Comparison of ENCODE assay signal across 1 fruit fly cellular context in the genomic region with DNA sequence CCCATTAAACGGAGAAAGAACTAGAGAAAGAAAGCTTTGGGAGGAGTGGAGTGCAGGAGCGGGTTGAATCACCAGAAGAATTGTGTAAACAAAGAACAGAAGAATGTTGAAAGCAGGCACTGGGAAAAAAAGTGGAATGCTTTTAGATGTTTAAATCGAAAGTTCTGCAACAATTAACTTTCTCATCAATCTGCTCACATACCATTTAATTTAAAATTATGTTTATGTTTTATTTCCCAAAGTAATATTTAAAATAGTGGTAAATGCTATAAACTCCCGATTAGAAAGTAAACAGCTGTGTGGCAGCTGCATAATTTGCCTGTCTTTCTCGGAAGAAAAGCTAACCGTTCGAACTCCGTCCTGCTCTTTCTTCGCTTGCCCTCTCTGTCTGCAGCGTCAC.
TF ChIP-seq lines count a peak whose summit lies in the region.

No protein-coding gene starts in this region.

TF ChIP-seq in whole organism, embryonic, 481 proteins besides CTCF, POLR2A, EP300 and RAD21 (continued from another document and continues in another):
- TF ChIP-seq CG34224 (GFP tag; IDR thresholded peaks at IDR 0.05; lab: Robert Waterston, UW; ENCODE audit: partially characterized antibody), result no peak
- TF ChIP-seq tna (GFP tag; IDR thresholded peaks at IDR 0.05; lab: Robert Waterston, UW; ENCODE audit: partially characterized antibody), result no peak
- no peak for TF ChIP-seq CG32772 (GFP tag; IDR thresholded peaks at IDR 0.05; lab: Robert Waterston, UW)
- TF ChIP-seq CrebB (tag; optimal IDR thresholded peaks at IDR 0.05; lab: Kevin White, UChicago), result no peak
- TF ChIP-seq Drgx (GFP tag; IDR thresholded peaks at IDR 0.05; lab: Robert Waterston, UW), result peak; percentile 41; the same call in 1 of the 2 replicates
- TF ChIP-seq grn (GFP tag; optimal IDR thresholded peaks at IDR 0.05; lab: Kevin White, UChicago), result no peak
- peak; percentile 38 for TF ChIP-seq Asciz (GFP tag; optimal IDR thresholded peaks at IDR 0.05; lab: Kevin White, UChicago)
- TF ChIP-seq Atf3 (GFP tag; optimal IDR thresholded peaks at IDR 0.05; lab: Kevin White, UChicago), result no peak
- no peak for TF ChIP-seq ash1 (GFP tag; optimal IDR thresholded peaks at IDR 0.05; lab: Kevin White, UChicago)
- TF ChIP-seq gro (GFP tag; optimal IDR thresholded peaks at IDR 0.05; lab: Kevin White, UChicago), result no peak
- TF ChIP-seq rib (GFP tag; IDR thresholded peaks at IDR 0.05; lab: Robert Waterston, UW), result no peak
- no peak for TF ChIP-seq corto (GFP tag; optimal IDR thresholded peaks at IDR 0.05; lab: Kevin White, UChicago)
- TF ChIP-seq CG8281 (tag; optimal IDR thresholded peaks at IDR 0.05; lab: Kevin White, UChicago), result no peak
- TF ChIP-seq CG14014 (GFP tag; IDR thresholded peaks at IDR 0.05; lab: Robert Waterston, UW), result no peak
- peak; percentile 56 for TF ChIP-seq CG1603 (tag; optimal IDR thresholded peaks at IDR 0.05; lab: Kevin White, UChicago)
- TF ChIP-seq ems (GFP tag; optimal IDR thresholded peaks at IDR 0.05; lab: Kevin White, UChicago), result no peak
- TF ChIP-seq ewg (GFP tag; optimal IDR thresholded peaks at IDR 0.05; lab: Kevin White, UChicago), result no peak
- no peak for TF ChIP-seq CG12744 (GFP tag; optimal IDR thresholded peaks at IDR 0.05; lab: Kevin White, UChicago)
- TF ChIP-seq CG4707 (GFP tag; optimal IDR thresholded peaks at IDR 0.05; lab: Kevin White, UChicago), result no peak
- TF ChIP-seq aop (GFP tag; IDR thresholded peaks at IDR 0.05; lab: Robert Waterston, UW), result no peak
- TF ChIP-seq CG7839 (tag; optimal IDR thresholded peaks at IDR 0.05; lab: Kevin White, UChicago), result peak; percentile 28
- peak; percentile 19 for TF ChIP-seq CG10267 (tag; optimal IDR thresholded peaks at IDR 0.05; lab: Kevin White, UChicago)
- no peak for TF ChIP-seq CG33557 (GFP tag; optimal IDR thresholded peaks at IDR 0.05; lab: Kevin White, UChicago)
- TF ChIP-seq CG8089 (GFP tag; optimal IDR thresholded peaks at IDR 0.05; lab: Kevin White, UChicago), result no peak
- TF ChIP-seq CG14050 (GFP tag; IDR thresholded peaks at IDR 0.05; lab: Robert Waterston, UW), result no peak
- TF ChIP-seq CG11695 (GFP tag; IDR thresholded peaks at IDR 0.05; lab: Robert Waterston, UW), result no peak
- no peak for TF ChIP-seq Oaz (GFP tag; IDR thresholded peaks at IDR 0.05; lab: Robert Waterston, UW)
- TF ChIP-seq CG11696 (GFP tag; IDR thresholded peaks at IDR 0.05; lab: Robert Waterston, UW), result no peak
- no peak for TF ChIP-seq ssp (GFP tag; IDR thresholded peaks at IDR 0.05; lab: Robert Waterston, UW)
- TF ChIP-seq amos (GFP tag; IDR thresholded peaks at IDR 0.05; lab: Robert Waterston, UW; ENCODE audit: partially characterized antibody), result no peak
- peak; percentile 26 for TF ChIP-seq CG1647 (GFP tag; optimal IDR thresholded peaks at IDR 0.05; lab: Kevin White, UChicago)
- TF ChIP-seq CG4820 (GFP tag; optimal IDR thresholded peaks at IDR 0.05; lab: Kevin White, UChicago), result no peak
- TF ChIP-seq chinmo (GFP tag; IDR thresholded peaks at IDR 0.05; lab: Robert Waterston, UW; ENCODE audit: partially characterized antibody), result no peak
- TF ChIP-seq CG4424 (GFP tag; optimal IDR thresholded peaks at IDR 0.05; lab: Kevin White, UChicago), result peak; percentile 18
- peak; percentile 42; the same call in 2 of the 3 replicates for TF ChIP-seq row (GFP tag; IDR thresholded peaks at IDR 0.05; lab: Robert Waterston, UW)
- TF ChIP-seq ttk (GFP tag; IDR thresholded peaks at IDR 0.05; lab: Robert Waterston, UW), result no peak
- no peak for TF ChIP-seq p53 (GFP tag; optimal IDR thresholded peaks at IDR 0.05; lab: Kevin White, UChicago)
- TF ChIP-seq cas (GFP tag; IDR thresholded peaks at IDR 0.05; lab: Robert Waterston, UW), result no peak
- TF ChIP-seq org-1 (GFP tag; optimal IDR thresholded peaks at IDR 0.05; lab: Kevin White, UChicago), result peak; percentile 12
- no peak for TF ChIP-seq psq (GFP tag; optimal IDR thresholded peaks at IDR 0.05; lab: Kevin White, UChicago)
- TF ChIP-seq ATbp (GFP tag; optimal IDR thresholded peaks at IDR 0.05; lab: Kevin White, UChicago), result peak; percentile 44
- TF ChIP-seq gem (tag; optimal IDR thresholded peaks at IDR 0.05; lab: Kevin White, UChicago), result peak; percentile 54
- peak; percentile 45 for TF ChIP-seq CG17359 (tag; optimal IDR thresholded peaks at IDR 0.05; lab: Kevin White, UChicago)
- no peak for TF ChIP-seq CG6654 (GFP tag; optimal IDR thresholded peaks at IDR 0.05; lab: Kevin White, UChicago)
- TF ChIP-seq CG16813 (GFP tag; IDR thresholded peaks at IDR 0.05; lab: Robert Waterston, UW; ENCODE audit: partially characterized antibody), result no peak
- peak; percentile 43 for TF ChIP-seq gsb-n (tag; optimal IDR thresholded peaks at IDR 0.05; lab: Kevin White, UChicago)
- no peak for TF ChIP-seq CG13123 (GFP tag; optimal IDR thresholded peaks at IDR 0.05; lab: Kevin White, UChicago)
- TF ChIP-seq Hey (tag; optimal IDR thresholded peaks at IDR 0.05; lab: Kevin White, UChicago), result no peak
- peak; percentile 14 for TF ChIP-seq PHDP (tag; optimal IDR thresholded peaks at IDR 0.05; lab: Kevin White, UChicago)
- no peak for TF ChIP-seq Camta (GFP tag; optimal IDR thresholded peaks at IDR 0.05; lab: Kevin White, UChicago)
- TF ChIP-seq CG4328 (GFP tag; optimal IDR thresholded peaks at IDR 0.05; lab: Kevin White, UChicago), result no peak
- peak; percentile 55 for TF ChIP-seq oc (tag; optimal IDR thresholded peaks at IDR 0.05; lab: Kevin White, UChicago)
- TF ChIP-seq nom (GFP tag; optimal IDR thresholded peaks at IDR 0.05; lab: Kevin White, UChicago), result no peak
- no peak for TF ChIP-seq BEAF-32 (GFP tag; optimal IDR thresholded peaks at IDR 0.05; lab: Kevin White, UChicago)
- peak; percentile 20 for TF ChIP-seq tin (GFP tag; optimal IDR thresholded peaks at IDR 0.05; lab: Kevin White, UChicago)
- TF ChIP-seq CG11504 (tag; optimal IDR thresholded peaks at IDR 0.05; lab: Kevin White, UChicago), result no peak
- no peak for TF ChIP-seq CG2889 (GFP tag; IDR thresholded peaks at IDR 0.05; lab: Robert Waterston, UW)
- TF ChIP-seq Sox102F (GFP tag; optimal IDR thresholded peaks at IDR 0.05; lab: Kevin White, UChicago), result peak; percentile 52
- TF ChIP-seq CG2202 (tag; optimal IDR thresholded peaks at IDR 0.05; lab: Kevin White, UChicago), result peak; percentile 33
- TF ChIP-seq ac (GFP tag; optimal IDR thresholded peaks at IDR 0.05; lab: Kevin White, UChicago), result no peak
- peak; percentile 59 for TF ChIP-seq sd (tag; optimal IDR thresholded peaks at IDR 0.05; lab: Kevin White, UChicago)
- no peak for TF ChIP-seq tll (GFP tag; optimal IDR thresholded peaks at IDR 0.05; lab: Kevin White, UChicago)
- TF ChIP-seq CG3838 (GFP tag; optimal IDR thresholded peaks at IDR 0.05; lab: Kevin White, UChicago), result no peak
- TF ChIP-seq twi (tag; optimal IDR thresholded peaks at IDR 0.05; lab: Kevin White, UChicago), result peak; percentile 17
- TF ChIP-seq Ets65A (GFP tag; lab: Kevin White, UChicago), result no peak
- TF ChIP-seq Hr3 (GFP tag; optimal IDR thresholded peaks at IDR 0.05; lab: Kevin White, UChicago), result peak; percentile 7
- peak in 1 of 3 experiments; percentile 55 for TF ChIP-seq Stat92E (GFP tag; optimal IDR thresholded peaks at IDR 0.05; lab: Kevin White, UChicago)
- no peak for TF ChIP-seq Lpt (GFP tag; optimal IDR thresholded peaks at IDR 0.05; lab: Kevin White, UChicago)
- TF ChIP-seq CG2678 (tag; optimal IDR thresholded peaks at IDR 0.05; lab: Kevin White, UChicago), result peak; percentile 52
- no peak for TF ChIP-seq Trl (optimal IDR thresholded peaks at IDR 0.05; lab: Kevin White, UChicago)
- TF ChIP-seq Trl (GFP tag; optimal IDR thresholded peaks at IDR 0.05; lab: Kevin White, UChicago), result no peak
- TF ChIP-seq CG16815 (GFP tag; optimal IDR thresholded peaks at IDR 0.05; lab: Kevin White, UChicago), result no peak
- TF ChIP-seq D19B (GFP tag; optimal IDR thresholded peaks at IDR 0.05; lab: Kevin White, UChicago), result no peak
- TF ChIP-seq CG6254 (GFP tag; optimal IDR thresholded peaks at IDR 0.05; lab: Kevin White, UChicago), result peak; percentile 62
- no peak for TF ChIP-seq D (optimal IDR thresholded peaks at IDR 0.05; lab: Kevin White, UChicago)
- peak; percentile 25 for TF ChIP-seq D (GFP tag; optimal IDR thresholded peaks at IDR 0.05; lab: Kevin White, UChicago)
- 0 out of 3 replicates have a peak, but pooled peaks have one; percentile 33 for TF ChIP-seq CG34422 (GFP tag; IDR thresholded peaks at IDR 0.05; lab: Robert Waterston, UW)
- TF ChIP-seq Six4 (GFP tag; optimal IDR thresholded peaks at IDR 0.05; lab: Kevin White, UChicago), result peak; percentile 23
- TF ChIP-seq Lim3 (GFP tag; IDR thresholded peaks at IDR 0.05; lab: Robert Waterston, UW), result no peak
- peak; percentile 20 for TF ChIP-seq grau (tag; optimal IDR thresholded peaks at IDR 0.05; lab: Kevin White, UChicago)
- no peak for TF ChIP-seq Aef1 (GFP tag; IDR thresholded peaks at IDR 0.05; lab: Robert Waterston, UW)
- no peak for TF ChIP-seq CG43689 (GFP tag; IDR thresholded peaks at IDR 0.05; lab: Robert Waterston, UW)
- TF ChIP-seq HLH4C (GFP tag; IDR thresholded peaks at IDR 0.05; lab: Robert Waterston, UW; ENCODE audit: partially characterized antibody), result no peak
- no peak for TF ChIP-seq prd (optimal IDR thresholded peaks at IDR 0.05; lab: Kevin White, UChicago)
- TF ChIP-seq prd (GFP tag; IDR thresholded peaks at IDR 0.05; lab: Robert Waterston, UW), result peak; percentile 37; the same call in 1 of the 3 replicates
- no peak for TF ChIP-seq CG12219 (GFP tag; optimal IDR thresholded peaks at IDR 0.05; lab: Kevin White, UChicago)
- TF ChIP-seq ab (GFP tag; optimal IDR thresholded peaks at IDR 0.05; lab: Kevin White, UChicago), result no peak
- no peak for TF ChIP-seq run (tag; optimal IDR thresholded peaks at IDR 0.05; lab: Kevin White, UChicago)
- TF ChIP-seq CG17829 (tag; optimal IDR thresholded peaks at IDR 0.05; lab: Kevin White, UChicago), result peak; percentile 20
- TF ChIP-seq lov (optimal IDR thresholded peaks at IDR 0.05; lab: Kevin White, UChicago), result no peak
- no peak for TF ChIP-seq lov (GFP tag; IDR thresholded peaks at IDR 0.05; lab: Robert Waterston, UW)
- no peak for TF ChIP-seq CG6854 (GFP tag; optimal IDR thresholded peaks at IDR 0.05; lab: Kevin White, UChicago)
- peak; percentile 85 for TF ChIP-seq Blimp-1 (GFP tag; optimal IDR thresholded peaks at IDR 0.05; lab: Kevin White, UChicago)
- TF ChIP-seq CG7963 (GFP tag; IDR thresholded peaks at IDR 0.05; lab: Robert Waterston, UW; ENCODE audit: partially characterized antibody), result no peak
- no peak for TF ChIP-seq Hr39 (optimal IDR thresholded peaks at IDR 0.05; lab: Kevin White, UChicago)
- TF ChIP-seq cato (GFP tag; optimal IDR thresholded peaks at IDR 0.05; lab: Kevin White, UChicago; ENCODE audit: borderline replicate concordance), result no peak
- peak; percentile 30; the same call in 1 of the 2 replicates for TF ChIP-seq Xrp1 (GFP tag; IDR thresholded peaks at IDR 0.05; lab: Robert Waterston, UW)
- TF ChIP-seq tup (GFP tag; optimal IDR thresholded peaks at IDR 0.05; lab: Kevin White, UChicago), result no peak
- peak; percentile 52; the same call in 1 of the 2 replicates for TF ChIP-seq CG31441 (GFP tag; IDR thresholded peaks at IDR 0.05; lab: Robert Waterston, UW)
- peak; percentile 75 for TF ChIP-seq CG15601 (tag; optimal IDR thresholded peaks at IDR 0.05; lab: Kevin White, UChicago)
- TF ChIP-seq CG8924 (tag; optimal IDR thresholded peaks at IDR 0.05; lab: Kevin White, UChicago), result peak; percentile 15
- TF ChIP-seq CG1529 (GFP tag; optimal IDR thresholded peaks at IDR 0.05; lab: Kevin White, UChicago), result peak; percentile 16
- TF ChIP-seq slp2 (GFP tag; optimal IDR thresholded peaks at IDR 0.05; lab: Kevin White, UChicago), result no peak
- no peak for TF ChIP-seq h (optimal IDR thresholded peaks at IDR 0.05; lab: Kevin White, UChicago)
- TF ChIP-seq Eip74EF (GFP tag; optimal IDR thresholded peaks at IDR 0.05; lab: Kevin White, UChicago), result no peak
- TF ChIP-seq dimm (GFP tag; IDR thresholded peaks at IDR 0.05; lab: Robert Waterston, UW), result no peak
- TF ChIP-seq caup (GFP tag; optimal IDR thresholded peaks at IDR 0.05; lab: Kevin White, UChicago; ENCODE audit: severe bottlenecking), result no peak
- TF ChIP-seq CG16863 (GFP tag; optimal IDR thresholded peaks at IDR 0.05; lab: Kevin White, UChicago), result no peak
- no peak for TF ChIP-seq B-H1 (GFP tag; IDR thresholded peaks at IDR 0.05; lab: Robert Waterston, UW)
- TF ChIP-seq tx (GFP tag; optimal IDR thresholded peaks at IDR 0.05; lab: Kevin White, UChicago), result no peak
- no peak for TF ChIP-seq pb (GFP tag; optimal IDR thresholded peaks at IDR 0.05; lab: Kevin White, UChicago)
- no peak for TF ChIP-seq stwl (tag; optimal IDR thresholded peaks at IDR 0.05; lab: Kevin White, UChicago)
- no peak for TF ChIP-seq mld (GFP tag; IDR thresholded peaks at IDR 0.05; lab: Robert Waterston, UW; ENCODE audit: partially characterized antibody)
- no peak for TF ChIP-seq CG9797 (GFP tag; optimal IDR thresholded peaks at IDR 0.05; lab: Kevin White, UChicago)
- no peak for TF ChIP-seq Bdp1 (GFP tag; optimal IDR thresholded peaks at IDR 0.05; lab: Kevin White, UChicago)
- TF ChIP-seq dpn (GFP tag; optimal IDR thresholded peaks at IDR 0.05; lab: Kevin White, UChicago), result peak in 1 of 2 experiments; percentile 4
- no peak for TF ChIP-seq CG32532 (GFP tag; IDR thresholded peaks at IDR 0.05; lab: Robert Waterston, UW)
- no peak for TF ChIP-seq zfh1 (GFP tag; IDR thresholded peaks at IDR 0.05; lab: Robert Waterston, UW)
- TF ChIP-seq CG17186 (GFP tag; optimal IDR thresholded peaks at IDR 0.05; lab: Kevin White, UChicago), result no peak
- TF ChIP-seq dmrt99B (tag; optimal IDR thresholded peaks at IDR 0.05; lab: Kevin White, UChicago), result peak; percentile 7
- TF ChIP-seq phol (tag; optimal IDR thresholded peaks at IDR 0.05; lab: Kevin White, UChicago), result peak; percentile 62
- TF ChIP-seq fd96Cb (tag; optimal IDR thresholded peaks at IDR 0.05; lab: Kevin White, UChicago), result peak; percentile 41
- no peak for TF ChIP-seq CG11398 (GFP tag; optimal IDR thresholded peaks at IDR 0.05; lab: Kevin White, UChicago)
- TF ChIP-seq CG6813 (GFP tag; optimal IDR thresholded peaks at IDR 0.05; lab: Kevin White, UChicago), result no peak
- TF ChIP-seq Doc3 (GFP tag; IDR thresholded peaks at IDR 0.05; lab: Robert Waterston, UW; ENCODE audit: partially characterized antibody), result no peak
- no peak for TF ChIP-seq hth (optimal IDR thresholded peaks at IDR 0.05; lab: Kevin White, UChicago)
- no peak for TF ChIP-seq Vsx1 (GFP tag; optimal IDR thresholded peaks at IDR 0.05; lab: Kevin White, UChicago)
- TF ChIP-seq Sin3A (optimal IDR thresholded peaks at IDR 0.05; lab: Kevin White, UChicago), result no peak
- TF ChIP-seq Ets97D (GFP tag; optimal IDR thresholded peaks at IDR 0.05; lab: Kevin White, UChicago), result no peak
- TF ChIP-seq CG17912 (GFP tag; optimal IDR thresholded peaks at IDR 0.05; lab: Kevin White, UChicago), result no peak
- no peak for TF ChIP-seq pita (GFP tag; optimal IDR thresholded peaks at IDR 0.05; lab: Kevin White, UChicago)
- TF ChIP-seq lmd (GFP tag; IDR thresholded peaks at IDR 0.05; lab: Robert Waterston, UW), result no peak
